Fruit fly (Drosophila melanogaster) whole organism, embryonic: ENCODE measurements around the gene CG3184.

Experiments
- Adf1 ChIP-seq: fragments of 200-800 bp; sonication (Bioruptor generic); IDR thresholded peaks from 2 replicates; pipeline ENCODE4 v1.3.6; 2022; ENCODE audit warnings: missing biosample characterization, missing genetic modification characterization
- CG10543 ChIP-seq: fragments of 200-800 bp; sonication (Bioruptor generic); optimal IDR thresholded peaks from 3 replicates; lab custom pipeline; 2017; ENCODE audit warnings: missing biosample characterization, mild to moderate bottlenecking, missing genetic modification characterization, moderate library complexity
- CG11093 ChIP-seq: fragments of 200-800 bp; sonication (Bioruptor generic); IDR thresholded peaks from 3 replicates; pipeline ENCODE4 v1.3.6; 2022; ENCODE audit warnings: missing biosample characterization, missing genetic modification characterization
- CG11504 ChIP-seq: fragments of 200-800 bp; sonication (Bioruptor generic); optimal IDR thresholded peaks from 3 replicates; lab custom pipeline; 2019; ENCODE audit warnings: missing biosample characterization, mild to moderate bottlenecking, missing genetic modification characterization, moderate library complexity
- CG13894 ChIP-seq: fragments of 200-800 bp; sonication (Bioruptor generic); optimal IDR thresholded peaks from 3 replicates; lab custom pipeline; 2018; ENCODE audit warnings: missing biosample characterization, mild to moderate bottlenecking, missing genetic modification characterization, moderate library complexity
- CG15479 ChIP-seq: fragments of 200-800 bp; sonication (Bioruptor generic); optimal IDR thresholded peaks from 3 replicates; lab custom pipeline; 2019; ENCODE audit warnings: missing biosample characterization, mild to moderate bottlenecking, missing genetic modification characterization, moderate library complexity
- CG2199 ChIP-seq: fragments of 200-800 bp; sonication (Bioruptor generic); IDR thresholded peaks from 3 replicates; pipeline ENCODE4 v1.3.6; 2022; ENCODE audit warnings: missing biosample characterization, missing genetic modification characterization
- CG2875 ChIP-seq: fragments of 200-800 bp; sonication (Bioruptor generic); optimal IDR thresholded peaks from 2 replicates; lab custom pipeline; 2017; ENCODE audit warnings: missing biosample characterization, mild to moderate bottlenecking, missing genetic modification characterization, missing genetic modification reagents
- CG34376 ChIP-seq: fragments of 200-800 bp; sonication (Bioruptor generic); optimal IDR thresholded peaks from 2 replicates; lab custom pipeline; 2018; ENCODE audit warnings: missing biosample characterization, mild to moderate bottlenecking, missing genetic modification characterization
- CG3838 ChIP-seq: fragments of 200-800 bp; sonication (Bioruptor generic); optimal IDR thresholded peaks from 3 replicates; lab custom pipeline; 2016; ENCODE audit warnings: missing biosample characterization, missing genetic modification characterization
- CG6175 ChIP-seq: fragments of 200-800 bp; sonication (Bioruptor generic); IDR thresholded peaks from 3 replicates; pipeline ENCODE4 v1.3.6; 2022; ENCODE audit warnings: missing biosample characterization, missing genetic modification characterization
- CG6791 ChIP-seq: fragments of 200-800 bp; sonication (Bioruptor generic); IDR thresholded peaks from 3 replicates; pipeline ENCODE4 v1.3.6; 2022; ENCODE audit warnings: missing biosample characterization, missing genetic modification characterization; ENCODE audit not compliant: partially characterized antibody
- CG8290 ChIP-seq, 3 experiments: fragments of 200-800 bp; sonication (Bioruptor generic); optimal IDR thresholded peaks; 2 replicates each; lab custom pipeline; 2016 to 2019; ENCODE audit warnings: missing biosample characterization in 3 of 3, missing genetic modification characterization in 3 of 3, mild to moderate bottlenecking in 2 of 3, moderate library complexity in 1 of 3
- CG8924 ChIP-seq: fragments of 200-800 bp; optimal IDR thresholded peaks from 3 replicates; lab custom pipeline; 2019; ENCODE audit warnings: missing biosample characterization, mild to moderate bottlenecking, missing genetic modification characterization, moderate library complexity
- CG9727 ChIP-seq: fragments of 200-800 bp; sonication (Bioruptor generic); optimal IDR thresholded peaks from 3 replicates; lab custom pipeline; 2017; ENCODE audit warnings: missing biosample characterization, mild to moderate bottlenecking, missing genetic modification characterization
- CHES-1-like ChIP-seq: fragments of 200-800 bp; sonication (Bioruptor generic); optimal IDR thresholded peaks from 2 replicates; lab custom pipeline; 2016; ENCODE audit warnings: missing biosample characterization, missing genetic modification characterization
- CTCF ChIP-seq: fragments of 200-800 bp; sonication (Bioruptor generic); optimal IDR thresholded peaks from 2 replicates; lab custom pipeline; 2017; ENCODE audit warnings: missing biosample characterization, mild to moderate bottlenecking, missing genetic modification characterization, moderate library complexity
- Deaf1 ChIP-seq: fragments of 200-800 bp; optimal IDR thresholded peaks from 3 replicates; lab custom pipeline; 2019; ENCODE audit warnings: missing biosample characterization, mild to moderate bottlenecking, missing genetic modification characterization, moderate library complexity
- Doc3 ChIP-seq: fragments of 200-800 bp; sonication (Bioruptor generic); IDR thresholded peaks from 3 replicates; pipeline ENCODE4 v1.3.6; 2022; ENCODE audit warnings: missing biosample characterization, missing genetic modification characterization; ENCODE audit not compliant: partially characterized antibody
- Drgx ChIP-seq: fragments of 200-800 bp; sonication (Bioruptor generic); IDR thresholded peaks from 2 replicates; pipeline ENCODE4 v1.3.6; 2022; ENCODE audit warnings: missing biosample characterization, missing genetic modification characterization
- Ets65A ChIP-seq: fragments of 200-800 bp; sonication (Bioruptor generic); peaks from one replicate; lab custom pipeline; 2016; ENCODE audit warnings: missing biosample characterization, missing genetic modification characterization
- Hr78 ChIP-seq, 2 experiments: fragments of 200-800 bp in 1 of 2; fragments of >200 bp in 1 of 2; sonication (Bioruptor generic) in 1 of 2; optimal IDR thresholded peaks; 2 replicates each; lab custom pipeline; 2017 to 2019; ENCODE audit warnings: missing biosample characterization in 2 of 2, missing genetic modification characterization in 2 of 2, mild to moderate bottlenecking in 1 of 2, moderate library complexity in 1 of 2
- Med ChIP-seq: fragments of 200-800 bp; sonication (Bioruptor generic); peaks from one replicate; lab custom pipeline; 2016; ENCODE audit warnings: missing biosample characterization, missing genetic modification characterization, mild to moderate bottlenecking, inconsistent platforms, moderate library complexity
- NK7.1 ChIP-seq: fragments of 200-800 bp; sonication (Bioruptor generic); optimal IDR thresholded peaks from 3 replicates; lab custom pipeline; 2016; ENCODE audit warnings: missing biosample characterization, missing genetic modification characterization
- Trl ChIP-seq, 3 experiments: fragments of >200 bp in 2 of 3; fragments of 200-800 bp in 1 of 3; sonication (Bioruptor generic) in 1 of 3; optimal IDR thresholded peaks; 2 replicates in 1 of 3; 3 replicates in 2 of 3; lab custom pipeline; 2016 to 2017; ENCODE audit warnings: missing biosample characterization in 1 of 3, missing genetic modification characterization in 1 of 3
- ash1 ChIP-seq: fragments of 200-800 bp; sonication (Bioruptor generic); optimal IDR thresholded peaks from 2 replicates; lab custom pipeline; 2018; ENCODE audit warnings: missing biosample characterization, mild to moderate bottlenecking, missing genetic modification characterization
- bsh ChIP-seq, 2 experiments: fragments of 200-800 bp; sonication (Bioruptor generic); optimal IDR thresholded peaks; 2 replicates each; lab custom pipeline; 2017 to 2018; ENCODE audit warnings: mild to moderate bottlenecking in 2 of 2, missing biosample characterization in 2 of 2, missing genetic modification characterization in 2 of 2, moderate library complexity in 1 of 2
- dmrt99B ChIP-seq: fragments of 200-800 bp; sonication (Bioruptor generic); optimal IDR thresholded peaks from 2 replicates; lab custom pipeline; 2018; ENCODE audit warnings: missing biosample characterization, mild to moderate bottlenecking, missing genetic modification characterization, moderate library complexity
- eve ChIP-seq, 2 experiments: fragments of >200 bp; optimal IDR thresholded peaks; 2 replicates each; lab custom pipeline; 2017; ENCODE audit warnings: missing biosample characterization in 2 of 2, missing genetic modification characterization in 2 of 2
- gcm2 ChIP-seq: fragments of 200-800 bp; sonication (Bioruptor generic); optimal IDR thresholded peaks from 2 replicates; lab custom pipeline; 2016; ENCODE audit warnings: missing biosample characterization, missing genetic modification characterization
- hb ChIP-seq: fragments of 200-800 bp; sonication (Bioruptor generic); IDR thresholded peaks from 3 replicates; pipeline ENCODE4 v1.3.6; 2022; ENCODE audit warnings: missing biosample characterization, missing genetic modification characterization; ENCODE audit not compliant: partially characterized antibody
- lilli ChIP-seq: fragments of 200-800 bp; sonication (Bioruptor generic); optimal IDR thresholded peaks from 3 replicates; lab custom pipeline; 2016; ENCODE audit warnings: missing biosample characterization, missing genetic modification characterization
- nom ChIP-seq: fragments of 200-800 bp; sonication (Bioruptor generic); optimal IDR thresholded peaks from 2 replicates; lab custom pipeline; 2017; ENCODE audit warnings: missing biosample characterization, missing genetic modification characterization, mild to moderate bottlenecking, moderate library complexity, missing genetic modification reagents
- pita ChIP-seq: fragments of 200-800 bp; sonication (Bioruptor generic); optimal IDR thresholded peaks from 2 replicates; lab custom pipeline; 2017; ENCODE audit warnings: missing biosample characterization, mild to moderate bottlenecking, missing genetic modification characterization
- ranshi ChIP-seq: fragments of 200-800 bp; sonication (Bioruptor generic); IDR thresholded peaks from 2 replicates; pipeline ENCODE4 v1.3.6; 2022; ENCODE audit warnings: missing biosample characterization, missing genetic modification characterization
- sd ChIP-seq: fragments of 200-800 bp; sonication (Bioruptor generic); optimal IDR thresholded peaks from 3 replicates; lab custom pipeline; 2018; ENCODE audit warnings: missing biosample characterization, mild to moderate bottlenecking, missing genetic modification characterization, moderate library complexity
- sens ChIP-seq: fragments of 200-800 bp; sonication (Bioruptor generic); peaks from one replicate; lab custom pipeline; 2016; ENCODE audit warnings: missing biosample characterization, missing genetic modification characterization
- sisA ChIP-seq: fragments of 200-800 bp; sonication (Bioruptor generic); IDR thresholded peaks from 2 replicates; pipeline ENCODE4 v1.3.6; 2022; ENCODE audit warnings: missing biosample characterization, missing genetic modification characterization
- sna ChIP-seq: fragments of 200-800 bp; sonication (Bioruptor generic); IDR thresholded peaks from 2 replicates; pipeline ENCODE4 v1.3.6; 2022; ENCODE audit warnings: missing biosample characterization, missing genetic modification characterization; ENCODE audit not compliant: partially characterized antibody
- sr ChIP-seq: fragments of 200-800 bp; sonication (Bioruptor generic); IDR thresholded peaks from 3 replicates; pipeline ENCODE4 v1.3.6; 2022; ENCODE audit warnings: missing biosample characterization, missing genetic modification characterization
- stwl ChIP-seq: fragments of 200-800 bp; sonication (Bioruptor generic); optimal IDR thresholded peaks from 3 replicates; lab custom pipeline; 2018; ENCODE audit warnings: missing biosample characterization, mild to moderate bottlenecking, missing genetic modification characterization, moderate library complexity
- sug ChIP-seq: fragments of 200-800 bp; optimal IDR thresholded peaks from 2 replicates; lab custom pipeline; 2019; ENCODE audit warnings: missing biosample characterization, mild to moderate bottlenecking, missing genetic modification characterization, moderate library complexity
- tll ChIP-seq, 2 experiments: fragments of 200-800 bp in 1 of 2; fragments of >200 bp in 1 of 2; sonication (Bioruptor generic) in 1 of 2; optimal IDR thresholded peaks; 2 replicates each; lab custom pipeline; 2017 to 2019; ENCODE audit warnings: missing biosample characterization in 2 of 2, missing genetic modification characterization in 2 of 2, mild to moderate bottlenecking in 1 of 2, moderate library complexity in 1 of 2
- wor ChIP-seq: fragments of 200-800 bp; sonication (Bioruptor generic); IDR thresholded peaks from 2 replicates; pipeline ENCODE4 v1.3.6; 2022; ENCODE audit warnings: missing biosample characterization, missing genetic modification characterization

Gene CG3184

dm6 chrX:6732115-6732514 is 43.5 kb upstream of the CG3184 start:
- TF ChIP-seq CG3838: peak; percentile 94
- TF ChIP-seq CG11504 (tag; lab: Kevin White, UChicago): peak; percentile 53
- TF ChIP-seq, all 482 proteins: peak for 2; not testable (repeated sequence) for 480

dm6 chrX:6730600-6731259 is 42.2 kb upstream of the CG3184 start:
- no peak for TF ChIP-seq CG8924 (tag; lab: Kevin White, UChicago)
- TF ChIP-seq CG34376 (GFP tag; lab: Kevin White, UChicago): peak; percentile 15
- TF ChIP-seq Drgx (GFP tag; lab: Robert Waterston, UW): peak; percentile 82
- peak in 1 of 2 experiments; percentile 74 for TF ChIP-seq bsh (GFP tag; optimal IDR thresholded peaks at IDR 0.05; lab: Kevin White, UChicago)
- TF ChIP-seq Deaf1 (tag; lab: Kevin White, UChicago): peak; percentile 55
- TF ChIP-seq CG6175: peak; percentile 72; the same call in 2 of the 3 replicates
- no peak for TF ChIP-seq CG11093
- TF ChIP-seq nom (GFP tag; lab: Kevin White, UChicago): peak; percentile 75
- peak; percentile 30 for TF ChIP-seq CG15479 (GFP tag; lab: Kevin White, UChicago)
- TF ChIP-seq CG9727 (GFP tag; lab: Kevin White, UChicago): no peak
- no peak for TF ChIP-seq sr (GFP tag; lab: Robert Waterston, UW)
- no peak for TF ChIP-seq Doc3 (GFP tag; lab: Robert Waterston, UW)
- no peak for TF ChIP-seq CG2199 (GFP tag; lab: Robert Waterston, UW)
- no peak for TF ChIP-seq Adf1 (GFP tag; lab: Robert Waterston, UW)
- TF ChIP-seq sna (GFP tag; lab: Robert Waterston, UW): no peak
- peak in 1 of 2 experiments; percentile 12 for TF ChIP-seq Trl (optimal IDR thresholded peaks at IDR 0.05; lab: Kevin White, UChicago)
- TF ChIP-seq Trl (GFP tag; optimal IDR thresholded peaks at IDR 0.05; lab: Kevin White, UChicago): no peak
- peak; percentile 23 for TF ChIP-seq CG10543
- no peak for TF ChIP-seq sd (tag; lab: Kevin White, UChicago)
- TF ChIP-seq gcm2: no peak
- TF ChIP-seq NK7.1 (GFP tag; lab: Kevin White, UChicago): no peak
- TF ChIP-seq sisA (GFP tag; lab: Robert Waterston, UW): no peak

DNA sequence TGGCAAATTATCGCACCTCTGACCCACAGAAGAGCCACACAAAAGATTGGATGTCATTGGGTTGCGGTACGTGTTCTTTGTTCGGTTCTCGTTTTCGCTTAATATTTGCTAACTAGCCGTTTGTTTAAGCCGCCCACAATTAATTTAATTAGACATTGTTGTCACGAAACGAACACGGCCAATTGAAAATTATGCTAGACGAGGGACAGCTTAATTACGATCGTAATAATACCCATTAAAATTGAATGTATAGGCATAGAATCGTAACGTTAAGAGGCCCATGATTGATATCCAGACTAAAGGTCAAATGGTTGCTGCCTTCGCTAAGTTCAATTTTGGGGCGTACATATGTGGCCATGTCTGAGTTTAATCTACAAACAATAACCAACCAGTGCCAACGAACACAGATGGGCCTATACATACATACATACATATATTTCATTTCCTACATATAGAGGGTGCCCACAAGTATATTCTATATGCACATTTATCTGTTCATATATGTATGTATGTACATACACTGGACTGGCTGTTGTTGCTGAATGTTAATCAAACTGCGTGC is 40.1 kb upstream of the CG3184 start:
- no peak for TF ChIP-seq hb (GFP tag; lab: Robert Waterston, UW)
- peak; percentile 25 for TF ChIP-seq CG13894 (tag; lab: Kevin White, UChicago)
- TF ChIP-seq sug (tag; lab: Kevin White, UChicago): no peak
- no peak for TF ChIP-seq ranshi (GFP tag; lab: Robert Waterston, UW)
- peak; percentile 50 for TF ChIP-seq Med (GFP tag; lab: Kevin White, UChicago)
- peak; percentile 13 to 27 for TF ChIP-seq tll (GFP tag; optimal IDR thresholded peaks at IDR 0.05; lab: Kevin White, UChicago)
- TF ChIP-seq sens (GFP tag; lab: Kevin White, UChicago): peak; percentile 42
- peak in 1 of 2 experiments; percentile 100 for TF ChIP-seq Hr78 (GFP tag; optimal IDR thresholded peaks at IDR 0.05; lab: Kevin White, UChicago)
- TF ChIP-seq Ets65A (GFP tag; lab: Kevin White, UChicago): peak; percentile 67
- TF ChIP-seq pita (GFP tag; lab: Kevin White, UChicago): peak; percentile 19
- no peak for TF ChIP-seq dmrt99B (tag; lab: Kevin White, UChicago)
- TF ChIP-seq ash1 (GFP tag; lab: Kevin White, UChicago): no peak
- no peak for TF ChIP-seq lilli (GFP tag; lab: Kevin White, UChicago)
- peak; percentile 18 for TF ChIP-seq stwl (tag; lab: Kevin White, UChicago)
- TF ChIP-seq eve (GFP tag; optimal IDR thresholded peaks at IDR 0.05; lab: Kevin White, UChicago): no peak
- TF ChIP-seq CG6791 (GFP tag; lab: Robert Waterston, UW): peak; percentile 80
- peak; percentile 100 for TF ChIP-seq CG8290 (GFP tag; optimal IDR thresholded peaks at IDR 0.05; lab: Kevin White, UChicago)
- no peak for TF ChIP-seq CG8290 (tag; optimal IDR thresholded peaks at IDR 0.05; lab: Kevin White, UChicago)
- no peak for TF ChIP-seq CG2875 (GFP tag; lab: Kevin White, UChicago)
- peak; percentile 61 for TF ChIP-seq CTCF (GFP tag; lab: Kevin White, UChicago)
- TF ChIP-seq wor: 0 out of 2 replicates have a peak, but pooled peaks have one; percentile 13
- no peak for TF ChIP-seq CHES-1-like (GFP tag; lab: Kevin White, UChicago)
- TF ChIP-seq, all 482 proteins: peak for 12
